Worm (Caenorhabditis elegans): ENCODE results near the gene grsp-1.

ce11 chrV:19632546-19632945, 23.3 kb downstream of the grsp-1 start, which contains the start of gene Y43F8C.5:
- TF ChIP-seq ceh-82 (tag; optimal IDR thresholded peaks at IDR 0.05) (no peak), pqm-1 (tag; optimal IDR thresholded peaks at IDR 0.05) (no peak), aly-2 (tag; optimal IDR thresholded peaks at IDR 0.05) (no peak), egl-27 (tag; optimal IDR thresholded peaks at IDR 0.05) (no peak), Y5F2A.4 (GFP tag; optimal IDR thresholded peaks at IDR 0.05) (no peak), mdt-29 (GFP tag; IDR thresholded peaks at IDR 0.05) (no peak), nhr-237 (tag; optimal IDR thresholded peaks at IDR 0.05) (no peak), mes-2 (tag; optimal IDR thresholded peaks at IDR 0.05; ENCODE audit: poor library complexity, severe bottlenecking) (no peak), F49E8.2 (tag; optimal IDR thresholded peaks at IDR 0.05; ENCODE audit: borderline replicate concordance) (no peak), nhr-76 (tag; optimal IDR thresholded peaks at IDR 0.05) (no peak)

Measured in whole organism, L4 larva.